Fruit fly (Drosophila melanogaster) whole organism, embryonic: ENCODE data around the gene SK.

Source experiments
- B-H2 ChIP-seq: fragments of 200-800 bp; sonication (Bioruptor generic); optimal IDR thresholded peaks from 2 replicates; lab custom pipeline; 2018; ENCODE audit warnings: missing biosample characterization, mild to moderate bottlenecking, missing genetic modification characterization
- Bgb ChIP-seq: fragments of 200-800 bp; sonication (Bioruptor generic); IDR thresholded peaks from 2 replicates; pipeline ENCODE4 v1.3.6; 2022; ENCODE audit warnings: missing biosample characterization, missing genetic modification characterization; ENCODE audit not compliant: partially characterized antibody
- CG10147 ChIP-seq: fragments of 200-800 bp; sonication (Bioruptor generic); optimal IDR thresholded peaks from 2 replicates; lab custom pipeline; 2019; ENCODE audit warnings: missing biosample characterization, mild to moderate bottlenecking, missing genetic modification characterization, moderate library complexity
- CG10321 ChIP-seq: fragments of 200-800 bp; sonication (Bioruptor generic); IDR thresholded peaks from 2 replicates; pipeline ENCODE4 v1.3.6; 2022; ENCODE audit warnings: missing biosample characterization, missing genetic modification characterization
- CG10366 ChIP-seq: fragments of 200-800 bp; sonication (Bioruptor generic); IDR thresholded peaks from 2 replicates; pipeline ENCODE4 v1.3.6; 2022; ENCODE audit warnings: missing biosample characterization, missing genetic modification characterization
- CG10462 ChIP-seq: fragments of 200-800 bp; sonication (Bioruptor generic); optimal IDR thresholded peaks from 2 replicates; lab custom pipeline; 2016; ENCODE audit warnings: missing biosample characterization, missing genetic modification characterization
- CG11504 ChIP-seq: fragments of 200-800 bp; sonication (Bioruptor generic); optimal IDR thresholded peaks from 3 replicates; lab custom pipeline; 2019; ENCODE audit warnings: missing biosample characterization, mild to moderate bottlenecking, missing genetic modification characterization, moderate library complexity
- CG11696 ChIP-seq: fragments of 200-800 bp; sonication (Bioruptor generic); IDR thresholded peaks from 2 replicates; pipeline ENCODE4 v1.3.6; 2022; ENCODE audit warnings: missing biosample characterization, missing genetic modification characterization
- CG12391 ChIP-seq: fragments of 200-800 bp; sonication (Bioruptor generic); optimal IDR thresholded peaks from 3 replicates; lab custom pipeline; 2018; ENCODE audit warnings: missing biosample characterization, mild to moderate bottlenecking, missing genetic modification characterization, moderate library complexity
- CG13296 ChIP-seq: fragments of 200-800 bp; sonication (Bioruptor generic); optimal IDR thresholded peaks from 3 replicates; lab custom pipeline; 2018; ENCODE audit warnings: missing biosample characterization, mild to moderate bottlenecking, missing genetic modification characterization
- CG13624 ChIP-seq: fragments of 200-800 bp; sonication (Bioruptor generic); optimal IDR thresholded peaks from 2 replicates; lab custom pipeline; 2016; ENCODE audit warnings: missing biosample characterization, missing genetic modification characterization
- CG13894 ChIP-seq: fragments of 200-800 bp; sonication (Bioruptor generic); optimal IDR thresholded peaks from 3 replicates; lab custom pipeline; 2018; ENCODE audit warnings: missing biosample characterization, mild to moderate bottlenecking, missing genetic modification characterization, moderate library complexity
- CG16863 ChIP-seq: fragments of 200-800 bp; sonication (Bioruptor generic); optimal IDR thresholded peaks from 3 replicates; lab custom pipeline; 2016; ENCODE audit warnings: missing biosample characterization, missing genetic modification characterization
- CG17186 ChIP-seq: fragments of 200-800 bp; sonication (Bioruptor generic); optimal IDR thresholded peaks from 3 replicates; lab custom pipeline; 2017; ENCODE audit warnings: missing biosample characterization, missing genetic modification reagents, missing genetic modification characterization
- CG17829 ChIP-seq: fragments of 200-800 bp; optimal IDR thresholded peaks from 2 replicates; lab custom pipeline; 2019; ENCODE audit warnings: missing biosample characterization, mild to moderate bottlenecking, missing genetic modification characterization, moderate library complexity
- CG2120 ChIP-seq: fragments of 200-800 bp; sonication (Bioruptor generic); optimal IDR thresholded peaks from 3 replicates; lab custom pipeline; 2016; ENCODE audit warnings: missing biosample characterization, missing genetic modification characterization
- CG2678 ChIP-seq: fragments of 200-800 bp; sonication (Bioruptor generic); optimal IDR thresholded peaks from 3 replicates; lab custom pipeline; 2019; ENCODE audit warnings: missing biosample characterization, mild to moderate bottlenecking, missing genetic modification characterization, moderate library complexity
- CG2889 ChIP-seq: fragments of 200-800 bp; sonication (Bioruptor generic); IDR thresholded peaks from 3 replicates; pipeline ENCODE4 v1.3.6; 2022; ENCODE audit warnings: missing biosample characterization, missing genetic modification characterization
- CG34376 ChIP-seq: fragments of 200-800 bp; sonication (Bioruptor generic); optimal IDR thresholded peaks from 2 replicates; lab custom pipeline; 2018; ENCODE audit warnings: missing biosample characterization, mild to moderate bottlenecking, missing genetic modification characterization
- CG3995 ChIP-seq: fragments of 200-800 bp; sonication (Bioruptor generic); optimal IDR thresholded peaks from 3 replicates; lab custom pipeline; 2016; ENCODE audit warnings: missing biosample characterization, missing genetic modification characterization
- CG4328 ChIP-seq: fragments of 200-800 bp; sonication (Bioruptor generic); optimal IDR thresholded peaks from 3 replicates; lab custom pipeline; 2017; ENCODE audit warnings: missing biosample characterization, missing genetic modification reagents, missing genetic modification characterization
- CG7963 ChIP-seq: fragments of 200-800 bp; sonication (Bioruptor generic); IDR thresholded peaks from 3 replicates; pipeline ENCODE4 v1.3.6; 2022; ENCODE audit warnings: missing biosample characterization, missing genetic modification characterization; ENCODE audit not compliant: partially characterized antibody
- CG8388 ChIP-seq: fragments of 200-800 bp; sonication (Bioruptor generic); optimal IDR thresholded peaks from 2 replicates; lab custom pipeline; 2019; ENCODE audit warnings: missing biosample characterization, mild to moderate bottlenecking, missing genetic modification characterization, moderate library complexity
- CG9215 ChIP-seq: fragments of 200-800 bp; sonication (Bioruptor generic); IDR thresholded peaks from 2 replicates; pipeline ENCODE4 v1.3.6; 2022; ENCODE audit warnings: missing biosample characterization, missing genetic modification characterization
- CG9797 ChIP-seq: fragments of 200-800 bp; sonication (Bioruptor generic); optimal IDR thresholded peaks from 3 replicates; lab custom pipeline; 2018; ENCODE audit warnings: missing biosample characterization, mild to moderate bottlenecking, missing genetic modification characterization
- D19A ChIP-seq: fragments of 200-800 bp; optimal IDR thresholded peaks from 3 replicates; lab custom pipeline; 2019; ENCODE audit warnings: missing biosample characterization, mild to moderate bottlenecking, missing genetic modification characterization, moderate library complexity
- D19B ChIP-seq: fragments of 200-800 bp; sonication (Bioruptor generic); optimal IDR thresholded peaks from 2 replicates; lab custom pipeline; 2017; ENCODE audit warnings: missing biosample characterization, mild to moderate bottlenecking, missing genetic modification characterization
- E2f1 ChIP-seq: fragments of 200-800 bp; sonication (Bioruptor generic); IDR thresholded peaks from 2 replicates; pipeline ENCODE4 v1.3.6; 2022; ENCODE audit warnings: missing biosample characterization, missing genetic modification characterization
- HLHmδ ChIP-seq: fragments of 200-800 bp; sonication (Bioruptor generic); optimal IDR thresholded peaks from 2 replicates; lab custom pipeline; 2018; ENCODE audit warnings: missing biosample characterization, mild to moderate bottlenecking, missing genetic modification characterization, moderate library complexity
- Hr78 ChIP-seq, 2 experiments: fragments of 200-800 bp in 1 of 2; fragments of >200 bp in 1 of 2; sonication (Bioruptor generic) in 1 of 2; optimal IDR thresholded peaks; 2 replicates each; lab custom pipeline; 2017 to 2019; ENCODE audit warnings: missing biosample characterization in 2 of 2, missing genetic modification characterization in 2 of 2, mild to moderate bottlenecking in 1 of 2, moderate library complexity in 1 of 2
- Ptx1 ChIP-seq: fragments of 200-800 bp; sonication (Bioruptor generic); IDR thresholded peaks from 2 replicates; pipeline ENCODE4 v1.3.6; 2022; ENCODE audit warnings: missing biosample characterization, missing genetic modification characterization
- Sox102F ChIP-seq: fragments of 200-800 bp; sonication (Bioruptor generic); optimal IDR thresholded peaks from 2 replicates; lab custom pipeline; 2018; ENCODE audit warnings: missing biosample characterization, mild to moderate bottlenecking, missing genetic modification characterization, moderate library complexity
- bsh ChIP-seq, 2 experiments: fragments of 200-800 bp; sonication (Bioruptor generic); optimal IDR thresholded peaks; 2 replicates each; lab custom pipeline; 2017 to 2018; ENCODE audit warnings: mild to moderate bottlenecking in 2 of 2, missing biosample characterization in 2 of 2, missing genetic modification characterization in 2 of 2, moderate library complexity in 1 of 2
- cg ChIP-seq: fragments of 200-800 bp; sonication (Bioruptor generic); optimal IDR thresholded peaks from 3 replicates; lab custom pipeline; 2019; ENCODE audit warnings: missing biosample characterization, mild to moderate bottlenecking, missing genetic modification characterization, moderate library complexity
- cwo ChIP-seq: fragments of 200-800 bp; sonication (Bioruptor generic); optimal IDR thresholded peaks from 3 replicates; lab custom pipeline; 2017; ENCODE audit warnings: missing biosample characterization, missing genetic modification characterization, mild to moderate bottlenecking, moderate library complexity, missing genetic modification reagents
- en ChIP-seq: fragments of 200-800 bp; sonication (Bioruptor generic); optimal IDR thresholded peaks from 2 replicates; lab custom pipeline; 2016; ENCODE audit warnings: missing biosample characterization, missing genetic modification characterization
- ewg ChIP-seq: fragments of 200-800 bp; sonication (Bioruptor generic); optimal IDR thresholded peaks from 3 replicates; lab custom pipeline; 2017; ENCODE audit warnings: mild to moderate bottlenecking, missing biosample characterization, missing genetic modification reagents, missing genetic modification characterization
- eyg ChIP-seq: fragments of 200-800 bp; sonication (Bioruptor generic); optimal IDR thresholded peaks from 3 replicates; lab custom pipeline; 2016; ENCODE audit warnings: missing biosample characterization, missing genetic modification characterization
- fd3F ChIP-seq: fragments of 200-800 bp; sonication (Bioruptor generic); optimal IDR thresholded peaks from 2 replicates; lab custom pipeline; 2018; ENCODE audit warnings: missing biosample characterization, mild to moderate bottlenecking, missing genetic modification characterization, moderate library complexity
- gfzf ChIP-seq: fragments of 200-800 bp; sonication (Bioruptor generic); optimal IDR thresholded peaks from 2 replicates; lab custom pipeline; 2016; ENCODE audit warnings: missing biosample characterization, mild to moderate bottlenecking, missing genetic modification characterization, moderate library complexity
- grau ChIP-seq: fragments of 200-800 bp; optimal IDR thresholded peaks from 3 replicates; lab custom pipeline; 2019; ENCODE audit warnings: missing biosample characterization, mild to moderate bottlenecking, missing genetic modification characterization, moderate library complexity
- knrl ChIP-seq: fragments of 200-800 bp; sonication (Bioruptor generic); IDR thresholded peaks from 3 replicates; pipeline ENCODE4 v1.3.6; 2022; ENCODE audit warnings: missing biosample characterization, missing genetic modification characterization; ENCODE audit not compliant: partially characterized antibody
- nau ChIP-seq: fragments of 200-800 bp; sonication (Bioruptor generic); optimal IDR thresholded peaks from 3 replicates; lab custom pipeline; 2017; ENCODE audit warnings: missing biosample characterization, mild to moderate bottlenecking, missing genetic modification characterization, missing genetic modification reagents
- psq ChIP-seq: fragments of 200-800 bp; sonication (Bioruptor generic); optimal IDR thresholded peaks from 2 replicates; lab custom pipeline; 2017; ENCODE audit warnings: missing biosample characterization, missing genetic modification characterization
- ranshi ChIP-seq: fragments of 200-800 bp; sonication (Bioruptor generic); IDR thresholded peaks from 2 replicates; pipeline ENCODE4 v1.3.6; 2022; ENCODE audit warnings: missing biosample characterization, missing genetic modification characterization
- slou ChIP-seq: fragments of 200-800 bp; sonication (Bioruptor generic); optimal IDR thresholded peaks from 3 replicates; lab custom pipeline; 2016; ENCODE audit warnings: missing biosample characterization, missing genetic modification characterization
- sna ChIP-seq: fragments of 200-800 bp; sonication (Bioruptor generic); IDR thresholded peaks from 2 replicates; pipeline ENCODE4 v1.3.6; 2022; ENCODE audit warnings: missing biosample characterization, missing genetic modification characterization; ENCODE audit not compliant: partially characterized antibody
- tap ChIP-seq: fragments of 200-800 bp; optimal IDR thresholded peaks from 3 replicates; lab custom pipeline; 2019; ENCODE audit warnings: missing biosample characterization, mild to moderate bottlenecking, missing genetic modification characterization, moderate library complexity
- tna ChIP-seq: fragments of 200-800 bp; sonication (Bioruptor generic); IDR thresholded peaks from 2 replicates; pipeline ENCODE4 v1.3.6; 2022; ENCODE audit warnings: missing biosample characterization, missing genetic modification characterization; ENCODE audit not compliant: partially characterized antibody
- zfh2 ChIP-seq: fragments of 200-800 bp; sonication (Bioruptor generic); optimal IDR thresholded peaks from 2 replicates; lab custom pipeline; 2016; ENCODE audit warnings: missing biosample characterization, missing genetic modification characterization

The SK gene

dm6 chrX:5336722-5337121, 3.3 kb upstream of the SK start (continued):
- TF ChIP-seq CG4328 (GFP tag; lab: Kevin White, UChicago) (peak; percentile 5), cwo (GFP tag; lab: Kevin White, UChicago) (peak; percentile 56), nau (peak; percentile 10), CG10147 (GFP tag; lab: Kevin White, UChicago) (peak; percentile 50), CG17829 (tag; lab: Kevin White, UChicago) (peak; percentile 4), tna (GFP tag; lab: Robert Waterston, UW) (no peak), CG13894 (tag; lab: Kevin White, UChicago) (peak; percentile 7), CG10366 (GFP tag; lab: Robert Waterston, UW) (no peak), CG10462 (GFP tag; lab: Kevin White, UChicago) (no peak), D19B (GFP tag; lab: Kevin White, UChicago) (peak; percentile 34), CG34376 (GFP tag; lab: Kevin White, UChicago) (peak; percentile 36), fd3F (GFP tag; lab: Kevin White, UChicago) (peak; percentile 27), D19A (tag; lab: Kevin White, UChicago) (peak; percentile 29), CG13624 (GFP tag; lab: Kevin White, UChicago) (no peak), knrl (GFP tag; lab: Robert Waterston, UW) (no peak), CG7963 (GFP tag; lab: Robert Waterston, UW) (no peak), eyg (GFP tag; lab: Kevin White, UChicago) (no peak), CG11696 (GFP tag; lab: Robert Waterston, UW) (0 out of 2 replicates have a peak, but pooled peaks have one; percentile 14), cg (peak; percentile 20), CG2678 (peak; percentile 79), CG16863 (GFP tag; lab: Kevin White, UChicago) (no peak), Bgb (GFP tag; lab: Robert Waterston, UW) (no peak), CG9215 (GFP tag; lab: Robert Waterston, UW) (no peak), E2f1 (GFP tag; lab: Robert Waterston, UW) (no peak), psq (no peak), CG9797 (GFP tag; lab: Kevin White, UChicago) (no peak), CG17186 (GFP tag; lab: Kevin White, UChicago) (no peak), CG2120 (GFP tag; lab: Kevin White, UChicago) (peak; percentile 70), CG10321 (GFP tag; lab: Robert Waterston, UW) (no peak), en (GFP tag; lab: Kevin White, UChicago) (no peak), CG12391 (tag; lab: Kevin White, UChicago) (peak; percentile 37), CG2889 (GFP tag; lab: Robert Waterston, UW) (no peak), B-H2 (GFP tag; lab: Kevin White, UChicago) (peak; percentile 27), gfzf (GFP tag; lab: Kevin White, UChicago) (no peak), Hr78 (GFP tag; optimal IDR thresholded peaks at IDR 0.05; lab: Kevin White, UChicago) (no peak), Sox102F (GFP tag; lab: Kevin White, UChicago) (peak; percentile 63), CG8388 (GFP tag; lab: Kevin White, UChicago) (peak; percentile 1), CG11504 (peak; percentile 71), zfh2 (GFP tag; lab: Kevin White, UChicago) (peak; percentile 35), sna (GFP tag; lab: Robert Waterston, UW) (no peak), Ptx1 (GFP tag; lab: Robert Waterston, UW) (peak; percentile 22; the same call in 1 of the 2 replicates), slou (no peak), CG13296 (GFP tag; lab: Kevin White, UChicago) (peak; percentile 44), ranshi (GFP tag; lab: Robert Waterston, UW) (no peak), tap (peak; percentile 32), CG3995 (GFP tag; lab: Kevin White, UChicago) (no peak), HLHmδ (GFP tag; lab: Kevin White, UChicago) (no peak), bsh (GFP tag; optimal IDR thresholded peaks at IDR 0.05; lab: Kevin White, UChicago) (no peak), ewg (GFP tag; lab: Kevin White, UChicago) (peak; percentile 13), grau (peak; percentile 64)
